Worm (Caenorhabditis elegans): ENCODE data around the gene C14H10.3.

ce11 chrX:10208481-10208880, 19.5 kb downstream of the C14H10.3 start:
- no peak for TF ChIP-seq nhr-237 (tag; optimal IDR thresholded peaks at IDR 0.05)
- no peak for TF ChIP-seq nhr-25 (tag; optimal IDR thresholded peaks at IDR 0.05)
- peak; percentile 2 for TF ChIP-seq fos-1 (tag; optimal IDR thresholded peaks at IDR 0.05)
- TF ChIP-seq egl-27 (tag; optimal IDR thresholded peaks at IDR 0.05): no peak
- TF ChIP-seq ceh-16 (tag; optimal IDR thresholded peaks at IDR 0.05): no peak
- no peak for TF ChIP-seq ama-1 (optimal IDR thresholded peaks at IDR 0.05)
- no peak for TF ChIP-seq elt-3 (tag; optimal IDR thresholded peaks at IDR 0.05)
